Fruit fly (Drosophila melanogaster) whole organism, embryonic: ENCODE measurements around the gene Mis12.

Experiments used
- Atf6 ChIP-seq: fragments of 200-800 bp; sonication (Bioruptor generic); IDR thresholded peaks from 2 replicates; pipeline ENCODE4 v1.3.6; 2022; ENCODE audit warnings: missing biosample characterization, missing genetic modification characterization
- CG10366 ChIP-seq: fragments of 200-800 bp; sonication (Bioruptor generic); IDR thresholded peaks from 2 replicates; pipeline ENCODE4 v1.3.6; 2022; ENCODE audit warnings: missing biosample characterization, missing genetic modification characterization
- CG10462 ChIP-seq: fragments of 200-800 bp; sonication (Bioruptor generic); optimal IDR thresholded peaks from 2 replicates; lab custom pipeline; 2016; ENCODE audit warnings: missing biosample characterization, missing genetic modification characterization
- CG11398 ChIP-seq: fragments of 200-800 bp; sonication (Bioruptor generic); optimal IDR thresholded peaks from 2 replicates; lab custom pipeline; 2016; ENCODE audit warnings: missing biosample characterization, missing genetic modification characterization
- CG11456 ChIP-seq: fragments of 200-800 bp; sonication (Bioruptor generic); IDR thresholded peaks from 3 replicates; pipeline ENCODE4 v1.3.6; 2022; ENCODE audit warnings: missing biosample characterization, missing genetic modification characterization
- CG11695 ChIP-seq: fragments of 200-800 bp; sonication (Bioruptor generic); IDR thresholded peaks from 3 replicates; pipeline ENCODE4 v1.3.6; 2022; ENCODE audit warnings: missing biosample characterization, missing genetic modification characterization
- CG12391 ChIP-seq: fragments of 200-800 bp; sonication (Bioruptor generic); optimal IDR thresholded peaks from 3 replicates; lab custom pipeline; 2018; ENCODE audit warnings: missing biosample characterization, mild to moderate bottlenecking, missing genetic modification characterization, moderate library complexity
- CG12769 ChIP-seq: fragments of 200-800 bp; sonication (Bioruptor generic); optimal IDR thresholded peaks from 2 replicates; lab custom pipeline; 2019; ENCODE audit warnings: missing biosample characterization, mild to moderate bottlenecking, missing genetic modification characterization, moderate library complexity
- CG15269 ChIP-seq: fragments of 200-800 bp; sonication (Bioruptor generic); optimal IDR thresholded peaks from 2 replicates; lab custom pipeline; 2018; ENCODE audit warnings: missing biosample characterization, mild to moderate bottlenecking, missing genetic modification characterization, moderate library complexity
- CG1602 ChIP-seq: fragments of 200-800 bp; sonication (Bioruptor generic); optimal IDR thresholded peaks from 3 replicates; lab custom pipeline; 2016; ENCODE audit warnings: missing biosample characterization, missing genetic modification characterization
- CG17361 ChIP-seq: fragments of 200-800 bp; sonication (Bioruptor generic); IDR thresholded peaks from 3 replicates; pipeline ENCODE4 v1.3.6; 2022; ENCODE audit warnings: missing biosample characterization, missing genetic modification characterization
- CG17385 ChIP-seq: fragments of 200-800 bp; sonication (Bioruptor generic); optimal IDR thresholded peaks from 3 replicates; lab custom pipeline; 2018; ENCODE audit warnings: missing biosample characterization, mild to moderate bottlenecking, missing genetic modification characterization
- CG17802 ChIP-seq: fragments of 200-800 bp; sonication (Bioruptor generic); optimal IDR thresholded peaks from 2 replicates; lab custom pipeline; 2018; ENCODE audit warnings: missing biosample characterization, mild to moderate bottlenecking, missing genetic modification characterization, moderate library complexity
- CG17912 ChIP-seq: fragments of 200-800 bp; sonication (Bioruptor generic); optimal IDR thresholded peaks from 2 replicates; lab custom pipeline; 2018; ENCODE audit warnings: missing biosample characterization, mild to moderate bottlenecking, missing genetic modification characterization
- CG1792 ChIP-seq: fragments of 200-800 bp; sonication (Bioruptor generic); optimal IDR thresholded peaks from 2 replicates; lab custom pipeline; 2016; ENCODE audit warnings: missing biosample characterization, missing genetic modification characterization
- CG2120 ChIP-seq: fragments of 200-800 bp; sonication (Bioruptor generic); optimal IDR thresholded peaks from 3 replicates; lab custom pipeline; 2016; ENCODE audit warnings: missing biosample characterization, missing genetic modification characterization
- CG2678 ChIP-seq: fragments of 200-800 bp; sonication (Bioruptor generic); optimal IDR thresholded peaks from 3 replicates; lab custom pipeline; 2019; ENCODE audit warnings: missing biosample characterization, mild to moderate bottlenecking, missing genetic modification characterization, moderate library complexity
- CG2712 ChIP-seq: fragments of 200-800 bp; optimal IDR thresholded peaks from 3 replicates; lab custom pipeline; 2019; ENCODE audit warnings: missing biosample characterization, mild to moderate bottlenecking, missing genetic modification characterization, moderate library complexity
- CG2875 ChIP-seq: fragments of 200-800 bp; sonication (Bioruptor generic); optimal IDR thresholded peaks from 2 replicates; lab custom pipeline; 2017; ENCODE audit warnings: missing biosample characterization, mild to moderate bottlenecking, missing genetic modification characterization, missing genetic modification reagents
- CG30403 ChIP-seq: fragments of 200-800 bp; sonication (Bioruptor generic); optimal IDR thresholded peaks from 3 replicates; lab custom pipeline; 2016; ENCODE audit warnings: missing biosample characterization, missing genetic modification characterization
- CG31441 ChIP-seq: fragments of 200-800 bp; sonication (Bioruptor generic); IDR thresholded peaks from 2 replicates; pipeline ENCODE4 v1.3.6; 2022; ENCODE audit warnings: missing biosample characterization, missing genetic modification characterization
- CG3281 ChIP-seq: fragments of 200-800 bp; sonication (Bioruptor generic); optimal IDR thresholded peaks from 3 replicates; lab custom pipeline; 2017; ENCODE audit warnings: missing biosample characterization, mild to moderate bottlenecking, missing genetic modification characterization
- CG3995 ChIP-seq: fragments of 200-800 bp; sonication (Bioruptor generic); optimal IDR thresholded peaks from 3 replicates; lab custom pipeline; 2016; ENCODE audit warnings: missing biosample characterization, missing genetic modification characterization
- CG4424 ChIP-seq: fragments of 200-800 bp; sonication (Bioruptor generic); optimal IDR thresholded peaks from 3 replicates; lab custom pipeline; 2016; ENCODE audit warnings: missing biosample characterization, missing genetic modification characterization
- CG6175 ChIP-seq: fragments of 200-800 bp; sonication (Bioruptor generic); IDR thresholded peaks from 3 replicates; pipeline ENCODE4 v1.3.6; 2022; ENCODE audit warnings: missing biosample characterization, missing genetic modification characterization
- CG6654 ChIP-seq: fragments of 200-800 bp; sonication (Bioruptor generic); optimal IDR thresholded peaks from 2 replicates; lab custom pipeline; 2017; ENCODE audit warnings: missing biosample characterization, mild to moderate bottlenecking, missing genetic modification characterization
- CG7839 ChIP-seq: fragments of 200-800 bp; sonication (Bioruptor generic); optimal IDR thresholded peaks from 3 replicates; lab custom pipeline; 2018; ENCODE audit warnings: missing biosample characterization, mild to moderate bottlenecking, missing genetic modification characterization, moderate library complexity
- CoRest ChIP-seq: fragments of 200-800 bp; sonication (Bioruptor generic); optimal IDR thresholded peaks from 3 replicates; lab custom pipeline; 2018; ENCODE audit warnings: missing biosample characterization, mild to moderate bottlenecking, missing genetic modification characterization, moderate library complexity
- Dip3 ChIP-seq: fragments of 200-800 bp; sonication (Bioruptor generic); optimal IDR thresholded peaks from 3 replicates; lab custom pipeline; 2016; ENCODE audit warnings: missing biosample characterization, missing genetic modification characterization
- Fer2 ChIP-seq: fragments of 200-800 bp; sonication (Bioruptor generic); optimal IDR thresholded peaks from 2 replicates; lab custom pipeline; 2018; ENCODE audit warnings: missing biosample characterization, mild to moderate bottlenecking, missing genetic modification characterization, moderate library complexity
- HLH54F ChIP-seq: fragments of 200-800 bp; sonication (Bioruptor generic); optimal IDR thresholded peaks from 3 replicates; lab custom pipeline; 2016; ENCODE audit warnings: missing biosample characterization, missing genetic modification characterization
- Hr51 ChIP-seq, 2 experiments: fragments of 200-800 bp; sonication (Bioruptor generic); optimal IDR thresholded peaks; 2 replicates in 1 of 2; 3 replicates in 1 of 2; lab custom pipeline; 2016 to 2018; ENCODE audit warnings: missing biosample characterization in 2 of 2, missing genetic modification characterization in 2 of 2, mild to moderate bottlenecking in 1 of 2, moderate library complexity in 1 of 2
- MTF-1 ChIP-seq: fragments of 200-800 bp; sonication (Bioruptor generic); optimal IDR thresholded peaks from 2 replicates; lab custom pipeline; 2018; ENCODE audit warnings: missing biosample characterization, mild to moderate bottlenecking, missing genetic modification characterization, borderline replicate concordance
- Meics ChIP-seq: fragments of 200-800 bp; sonication (Bioruptor generic); optimal IDR thresholded peaks from 2 replicates; lab custom pipeline; 2017; ENCODE audit warnings: missing biosample characterization, mild to moderate bottlenecking, missing genetic modification characterization
- NfI ChIP-seq: fragments of 200-800 bp; sonication (Bioruptor generic); optimal IDR thresholded peaks from 3 replicates; lab custom pipeline; 2018; ENCODE audit warnings: missing biosample characterization, mild to moderate bottlenecking, missing genetic modification characterization, moderate library complexity
- aop ChIP-seq: fragments of 200-800 bp; sonication (Bioruptor generic); IDR thresholded peaks from 2 replicates; pipeline ENCODE4 v1.3.6; 2022; ENCODE audit warnings: missing biosample characterization, missing genetic modification characterization
- ato ChIP-seq: fragments of 200-800 bp; sonication (Bioruptor generic); IDR thresholded peaks from 2 replicates; pipeline ENCODE4 v1.3.6; 2022; ENCODE audit warnings: missing biosample characterization, missing genetic modification characterization; ENCODE audit not compliant: partially characterized antibody
- bsh ChIP-seq, 2 experiments: fragments of 200-800 bp; sonication (Bioruptor generic); optimal IDR thresholded peaks; 2 replicates each; lab custom pipeline; 2017 to 2018; ENCODE audit warnings: mild to moderate bottlenecking in 2 of 2, missing biosample characterization in 2 of 2, missing genetic modification characterization in 2 of 2, moderate library complexity in 1 of 2
- chif ChIP-seq, 2 experiments: fragments of 200-800 bp; sonication (Bioruptor generic); optimal IDR thresholded peaks; 3 replicates each; lab custom pipeline; 2016; ENCODE audit warnings: missing biosample characterization in 2 of 2, missing genetic modification characterization in 2 of 2
- dpn ChIP-seq, 2 experiments: fragments of 200-800 bp; sonication (Bioruptor generic); optimal IDR thresholded peaks; 3 replicates each; lab custom pipeline; 2016; ENCODE audit warnings: missing biosample characterization in 2 of 2, missing genetic modification characterization in 2 of 2
- dysf ChIP-seq: fragments of 200-800 bp; sonication (Bioruptor generic); IDR thresholded peaks from 3 replicates; pipeline ENCODE4 v1.3.6; 2022; ENCODE audit warnings: missing biosample characterization, missing genetic modification characterization
- gfzf ChIP-seq: fragments of 200-800 bp; sonication (Bioruptor generic); optimal IDR thresholded peaks from 2 replicates; lab custom pipeline; 2016; ENCODE audit warnings: missing biosample characterization, mild to moderate bottlenecking, missing genetic modification characterization, moderate library complexity
- her ChIP-seq: fragments of 200-800 bp; sonication (Bioruptor generic); optimal IDR thresholded peaks from 2 replicates; lab custom pipeline; 2016; ENCODE audit warnings: missing biosample characterization, missing genetic modification characterization
- lilli ChIP-seq: fragments of 200-800 bp; sonication (Bioruptor generic); optimal IDR thresholded peaks from 3 replicates; lab custom pipeline; 2016; ENCODE audit warnings: missing biosample characterization, missing genetic modification characterization
- lmd ChIP-seq: fragments of 200-800 bp; sonication (Bioruptor generic); IDR thresholded peaks from 2 replicates; pipeline ENCODE4 v1.3.6; 2022; ENCODE audit warnings: missing biosample characterization, missing genetic modification characterization
- odd ChIP-seq: fragments of 200-800 bp; sonication (Bioruptor generic); optimal IDR thresholded peaks from 2 replicates; lab custom pipeline; 2017; ENCODE audit warnings: missing biosample characterization, mild to moderate bottlenecking, missing genetic modification characterization
- run ChIP-seq: fragments of 200-800 bp; sonication (Bioruptor generic); optimal IDR thresholded peaks from 3 replicates; lab custom pipeline; 2018; ENCODE audit warnings: missing biosample characterization, mild to moderate bottlenecking, missing genetic modification characterization
- sens ChIP-seq: fragments of 200-800 bp; sonication (Bioruptor generic); peaks from one replicate; lab custom pipeline; 2016; ENCODE audit warnings: missing biosample characterization, missing genetic modification characterization
- sr ChIP-seq: fragments of 200-800 bp; sonication (Bioruptor generic); IDR thresholded peaks from 3 replicates; pipeline ENCODE4 v1.3.6; 2022; ENCODE audit warnings: missing biosample characterization, missing genetic modification characterization
- unpg ChIP-seq: fragments of 200-800 bp; sonication (Bioruptor generic); optimal IDR thresholded peaks from 3 replicates; lab custom pipeline; 2018; ENCODE audit warnings: missing biosample characterization, mild to moderate bottlenecking, missing genetic modification characterization, moderate library complexity
- vnd ChIP-seq: fragments of 200-800 bp; sonication (Bioruptor generic); IDR thresholded peaks from 3 replicates; pipeline ENCODE4 v1.3.6; 2022; ENCODE audit warnings: missing biosample characterization, missing genetic modification characterization; ENCODE audit not compliant: partially characterized antibody

The Mis12 gene

DNA sequence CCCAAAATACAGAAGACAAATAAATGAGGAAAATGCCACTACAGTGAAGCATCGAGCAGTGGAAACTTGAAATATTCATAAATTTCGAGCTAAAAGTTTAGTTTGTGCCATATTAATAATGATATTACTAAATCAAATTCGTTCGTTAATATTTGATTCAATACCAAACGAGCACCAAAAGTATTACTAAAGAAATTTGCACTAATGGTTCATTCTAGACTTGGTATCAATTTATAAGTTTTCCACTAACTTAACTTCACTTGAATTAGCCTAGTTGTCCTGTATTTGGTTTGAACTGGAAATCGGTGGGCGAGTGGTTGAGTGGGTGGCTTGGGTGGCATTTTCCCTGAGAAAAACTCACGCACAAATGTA, 24.9 kb downstream of the Mis12 start (continued):
- TF ChIP-seq CG6175 (GFP tag; lab: Robert Waterston, UW) (no peak), lilli (GFP tag; lab: Kevin White, UChicago) (peak; percentile 16), CG17385 (GFP tag; lab: Kevin White, UChicago) (peak; percentile 1), unpg (peak; percentile 34), CG11398 (no peak), NfI (GFP tag; lab: Kevin White, UChicago) (peak; percentile 13), gfzf (GFP tag; lab: Kevin White, UChicago) (no peak), CG4424 (GFP tag; lab: Kevin White, UChicago) (no peak), CG2712 (tag; lab: Kevin White, UChicago) (peak; percentile 9), dysf (GFP tag; lab: Robert Waterston, UW) (peak; percentile 46; the same call in 1 of the 3 replicates), CG15269 (tag; lab: Kevin White, UChicago) (peak; percentile 34), CG6654 (GFP tag; lab: Kevin White, UChicago) (no peak), lmd (GFP tag; lab: Robert Waterston, UW) (peak; percentile 38; the same call in 1 of the 2 replicates), Dip3 (GFP tag; lab: Kevin White, UChicago) (no peak), CG10366 (GFP tag; lab: Robert Waterston, UW) (no peak), CG7839 (tag; lab: Kevin White, UChicago) (peak; percentile 6), Meics (peak; percentile 12), CG3281 (GFP tag; lab: Kevin White, UChicago) (no peak), CG11695 (GFP tag; lab: Robert Waterston, UW) (no peak), Fer2 (tag; lab: Kevin White, UChicago) (no peak), chif (GFP tag; optimal IDR thresholded peaks at IDR 0.05; lab: Kevin White, UChicago) (no peak), aop (no peak), CoRest (peak; percentile 28), her (GFP tag; lab: Kevin White, UChicago) (no peak), CG31441 (peak; percentile 36; the same call in 1 of the 2 replicates), sr (GFP tag; lab: Robert Waterston, UW) (peak; percentile 80; the same call in 2 of the 3 replicates), MTF-1 (GFP tag; lab: Kevin White, UChicago) (no peak), Atf6 (peak; percentile 22; the same call in 1 of the 2 replicates), CG12391 (tag; lab: Kevin White, UChicago) (peak; percentile 9), CG30403 (GFP tag; lab: Kevin White, UChicago) (no peak), vnd (GFP tag; lab: Robert Waterston, UW) (no peak), CG2678 (tag; lab: Kevin White, UChicago) (peak; percentile 26), sens (peak; percentile 59), dpn (GFP tag; optimal IDR thresholded peaks at IDR 0.05; lab: Kevin White, UChicago) (peak in 1 of 2 experiments; percentile 11), bsh (GFP tag; optimal IDR thresholded peaks at IDR 0.05; lab: Kevin White, UChicago) (peak in 1 of 2 experiments; percentile 29), CG17361 (GFP tag; lab: Robert Waterston, UW) (0 out of 3 replicates have a peak, but pooled peaks have one; percentile 34), odd (GFP tag; lab: Kevin White, UChicago) (peak; percentile 29), CG11456 (GFP tag; lab: Robert Waterston, UW) (no peak), CG17802 (tag; lab: Kevin White, UChicago) (no peak), CG17912 (GFP tag; lab: Kevin White, UChicago) (no peak), CG1602 (GFP tag; lab: Kevin White, UChicago) (no peak), CG2120 (GFP tag; lab: Kevin White, UChicago) (peak; percentile 52), Hr51 (GFP tag; optimal IDR thresholded peaks at IDR 0.05; lab: Kevin White, UChicago) (peak in 1 of 2 experiments; percentile 40), run (no peak), HLH54F (GFP tag; lab: Kevin White, UChicago) (no peak), CG12769 (tag; lab: Kevin White, UChicago) (peak; percentile 31), CG3995 (GFP tag; lab: Kevin White, UChicago) (no peak), CG1792 (GFP tag; lab: Kevin White, UChicago) (no peak), ato (GFP tag; lab: Robert Waterston, UW) (no peak), CG2875 (GFP tag; lab: Kevin White, UChicago) (no peak), CG10462 (no peak)
